Worm (Caenorhabditis elegans): ENCODE measurements around the gene srt-56.

ce11 chrV:3086260-3086659, 35.4 kb downstream of the srt-56 start, which contains the start of gene srt-8:
- TF ChIP-seq pes-1 (GFP tag; IDR thresholded peaks at IDR 0.05) (no peak), ama-1 (optimal IDR thresholded peaks at IDR 0.05) (no peak), ets-7 (tag; optimal IDR thresholded peaks at IDR 0.05) (no peak), tbx-37 (GFP tag; conservative IDR thresholded peaks at IDR 0.05) (no peak), scrt-1 (GFP tag; IDR thresholded peaks at IDR 0.05) (no peak), sea-1 (GFP tag; conservative IDR thresholded peaks at IDR 0.05) (no peak), flt-1 (GFP tag; IDR thresholded peaks at IDR 0.05) (no peak), F13C5.2 (tag; optimal IDR thresholded peaks at IDR 0.05) (no peak), hmbx-1 (tag; optimal IDR thresholded peaks at IDR 0.05) (no peak)
